Worm (Caenorhabditis elegans): ENCODE data around the gene Y22D7AL.16.

DNA sequence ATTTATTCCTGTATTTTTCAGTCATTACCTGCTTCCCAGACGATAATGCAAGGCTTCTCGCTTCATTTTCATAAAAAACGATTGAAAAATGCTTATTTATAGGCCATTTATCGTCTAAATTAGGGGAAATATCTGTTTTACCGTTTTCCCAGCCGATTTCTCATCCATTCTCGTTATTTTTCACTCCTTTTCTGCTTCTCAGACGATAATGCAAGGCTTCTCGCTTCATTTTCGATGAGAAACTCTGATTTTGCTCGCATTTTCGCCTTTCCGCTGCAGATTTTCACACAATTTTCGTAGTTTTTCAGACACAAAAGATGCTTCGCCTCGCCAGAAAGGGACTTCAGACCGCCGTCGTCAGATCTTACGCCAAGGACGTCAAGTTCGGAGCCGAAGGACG lies 45.6 kb downstream of the Y22D7AL.16 start, which contains the start of gene hsp-60:
- TF ChIP-seq madf-2 (tag; optimal IDR thresholded peaks at IDR 0.05), result no peak
- TF ChIP-seq nhr-11 (tag; optimal IDR thresholded peaks at IDR 0.05), result no peak
- TF ChIP-seq ahr-1 (tag; optimal IDR thresholded peaks at IDR 0.05), result no peak
- no peak for TF ChIP-seq pha-2 (tag; optimal IDR thresholded peaks at IDR 0.05)
